Fruit fly (Drosophila melanogaster): Measurements from ENCODE around the gene CG9330.

The CG9330 gene

DNA sequence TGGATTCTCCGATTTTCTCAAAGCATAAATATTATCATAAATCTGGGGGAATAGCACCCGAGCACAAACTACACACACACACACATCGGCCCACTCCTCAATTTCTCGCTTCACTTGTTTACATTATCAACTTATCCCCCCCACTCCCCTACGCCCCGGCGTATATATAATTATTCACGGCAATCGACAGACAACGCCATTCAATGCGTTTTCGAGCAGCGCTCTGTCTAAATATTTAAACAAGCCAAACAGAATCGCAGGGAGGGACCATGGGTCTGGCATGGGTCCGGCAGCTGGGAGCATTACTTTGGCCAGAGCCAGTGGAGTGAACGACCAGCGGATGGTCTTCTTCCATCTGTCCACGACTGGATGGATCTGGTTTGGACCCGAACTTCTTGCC is 10.4 kb upstream of the CG9330 start (continued):
- peak; percentile 69 for TF ChIP-seq h (GFP tag; optimal IDR thresholded peaks at IDR 0.05)
- TF ChIP-seq ey (GFP tag; optimal IDR thresholded peaks at IDR 0.05) = peak; percentile 28
- peak; percentile 61 for TF ChIP-seq brk (GFP tag; optimal IDR thresholded peaks at IDR 0.05)

DNA sequence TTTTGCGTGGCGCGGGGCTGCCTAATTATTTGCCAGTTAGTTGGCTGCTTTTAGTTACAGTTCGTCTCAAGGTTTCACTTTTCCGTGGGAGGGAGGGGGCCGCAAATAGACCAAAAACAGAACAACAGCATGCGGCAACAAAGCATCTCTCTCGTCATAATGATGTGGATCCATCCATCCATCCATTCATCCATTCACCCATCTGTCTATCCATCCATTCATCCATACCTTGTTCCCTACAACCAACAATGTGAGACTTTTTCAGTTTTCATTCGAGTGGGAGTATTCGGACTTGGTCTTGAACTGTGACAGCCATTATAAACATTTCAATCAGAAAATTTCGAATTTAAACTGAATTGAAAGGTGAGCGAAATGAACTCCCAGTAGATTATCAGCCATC is 6.7 kb upstream of the CG9330 start:
- no peak for TF ChIP-seq Dfd (GFP tag; optimal IDR thresholded peaks at IDR 0.05)
- no peak for TF ChIP-seq Sp1 (GFP tag; optimal IDR thresholded peaks at IDR 0.05)
- TF ChIP-seq CG32264 (GFP tag; optimal IDR thresholded peaks at IDR 0.05) = no peak
- TF ChIP-seq Hr83 (GFP tag; optimal IDR thresholded peaks at IDR 0.05; ENCODE audit: poor library complexity, severe bottlenecking) = no peak
- no peak for TF ChIP-seq psq (GFP tag; optimal IDR thresholded peaks at IDR 0.05)
- no peak for TF ChIP-seq Rel (GFP tag; optimal IDR thresholded peaks at IDR 0.05)
- no peak for TF ChIP-seq Rel (tag; optimal IDR thresholded peaks at IDR 0.05)
- TF ChIP-seq HLH106 (tag; optimal IDR thresholded peaks at IDR 0.05) = no peak
- TF ChIP-seq Abd-B (GFP tag; optimal IDR thresholded peaks at IDR 0.05) = no peak
- TF ChIP-seq Hnf4 (GFP tag; optimal IDR thresholded peaks at IDR 0.05) = no peak

DNA sequence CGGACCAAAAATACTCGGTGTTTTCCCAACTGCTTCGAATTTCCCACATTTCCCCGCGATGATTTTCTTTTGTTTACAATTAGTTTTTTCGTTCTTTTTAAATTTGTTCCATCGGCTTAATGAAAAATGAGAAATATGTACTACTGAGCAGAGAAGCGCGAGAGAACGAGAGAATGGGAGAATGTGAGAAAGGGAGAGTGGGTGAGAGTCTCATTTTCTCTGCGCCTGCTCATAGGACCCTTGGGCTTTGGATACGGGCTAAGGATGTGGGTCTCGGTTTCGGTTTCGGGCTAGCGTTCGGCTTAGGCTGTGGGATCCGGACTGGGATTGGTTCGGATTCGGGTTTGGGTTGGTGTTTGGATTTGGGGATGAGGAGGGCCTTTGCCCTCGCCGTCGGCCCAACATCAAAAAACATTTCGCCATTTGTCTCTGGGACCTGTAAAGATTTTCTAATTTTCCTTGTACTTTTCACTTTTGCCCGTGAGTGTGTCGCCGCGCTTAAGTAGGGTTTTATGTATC is 5.3 kb upstream of the CG9330 start:
- no peak for TF ChIP-seq N (GFP tag; optimal IDR thresholded peaks at IDR 0.05)
- TF ChIP-seq jim (GFP tag; optimal IDR thresholded peaks at IDR 0.05) = no peak
- no peak for TF ChIP-seq foxo (GFP tag; optimal IDR thresholded peaks at IDR 0.05)
- no peak for TF ChIP-seq CG32264 (GFP tag; optimal IDR thresholded peaks at IDR 0.05)
- no peak for TF ChIP-seq Myc (optimal IDR thresholded peaks at IDR 0.05)
- no peak for TF ChIP-seq Sp1 (GFP tag; optimal IDR thresholded peaks at IDR 0.05)
- TF ChIP-seq dsf (GFP tag; optimal IDR thresholded peaks at IDR 0.05; ENCODE audit: borderline replicate concordance) = no peak
- no peak for TF ChIP-seq Rel (GFP tag; optimal IDR thresholded peaks at IDR 0.05)
- no peak for TF ChIP-seq Rel (tag; optimal IDR thresholded peaks at IDR 0.05)
- no peak for TF ChIP-seq sv (GFP tag; optimal IDR thresholded peaks at IDR 0.05)
- no peak for TF ChIP-seq usp (GFP tag; optimal IDR thresholded peaks at IDR 0.05)
- TF ChIP-seq brk (GFP tag; optimal IDR thresholded peaks at IDR 0.05) = no peak
- no peak for TF ChIP-seq Mio (GFP tag; optimal IDR thresholded peaks at IDR 0.05)
- TF ChIP-seq Abd-B (GFP tag; optimal IDR thresholded peaks at IDR 0.05) = no peak
- no peak for TF ChIP-seq sage (GFP tag; optimal IDR thresholded peaks at IDR 0.05)
- no peak for TF ChIP-seq dmrt93B (GFP tag; optimal IDR thresholded peaks at IDR 0.05)
- TF ChIP-seq rgr (GFP tag; optimal IDR thresholded peaks at IDR 0.05) = no peak
- TF ChIP-seq br (GFP tag; optimal IDR thresholded peaks at IDR 0.05) = no peak

DNA sequence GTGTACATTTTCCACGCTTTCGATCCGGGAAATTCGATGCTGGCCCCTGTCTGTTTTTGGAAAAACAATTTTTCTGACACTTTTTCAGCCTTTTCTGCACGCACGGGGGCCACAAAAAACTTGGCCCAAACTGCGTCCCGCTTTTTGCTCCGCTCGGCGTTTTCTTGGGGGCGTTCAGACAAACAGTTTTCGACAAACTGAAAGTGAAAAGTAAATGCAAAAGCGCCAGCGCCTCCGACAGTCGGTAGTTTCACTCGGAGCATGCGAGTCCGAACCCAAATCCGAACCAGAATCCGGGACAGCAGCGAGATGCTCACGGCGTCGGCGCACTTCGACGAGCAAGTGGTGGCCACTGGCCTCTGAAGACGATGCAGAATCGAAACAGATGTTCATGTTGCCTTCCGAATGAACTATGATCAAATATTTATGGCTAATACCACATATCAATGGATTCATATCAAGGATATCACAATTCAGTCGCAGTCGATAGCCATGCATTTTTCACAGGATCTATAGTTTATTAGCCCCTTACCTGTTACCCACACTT is 1.6 kb upstream of the CG9330 start, which contains the start of gene Shal:
Gene Shal, minus strand, starts transcription at position 200 of the 547 bp plus-strand sequence.
- TF ChIP-seq Hr83 (GFP tag; optimal IDR thresholded peaks at IDR 0.05; ENCODE audit: poor library complexity, severe bottlenecking) = no peak

DNA sequence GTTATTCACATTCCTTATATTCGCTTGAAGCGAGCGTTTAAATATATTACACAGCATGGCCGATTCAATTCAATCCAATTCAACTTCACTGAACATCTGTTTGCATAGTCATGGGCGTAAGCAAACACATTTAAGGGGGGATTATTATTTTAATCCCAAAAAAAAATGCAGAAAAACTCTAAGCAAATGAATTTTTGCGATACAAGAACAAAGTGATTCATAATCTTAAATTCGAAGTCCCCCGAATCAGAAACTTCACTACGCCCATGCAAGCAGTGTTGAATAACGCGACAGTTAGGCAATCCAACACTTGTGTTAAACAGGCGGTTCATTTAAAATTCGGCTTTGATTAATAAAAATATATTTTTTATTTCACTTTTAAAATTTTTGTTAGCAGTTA is 4.4 kb downstream of the CG9330 start, which contains the start of gene CG14100:
Gene CG14100, minus strand, starts transcription at position 103 of the 400 bp plus-strand sequence.
- no peak for TF ChIP-seq CrebA (GFP tag; optimal IDR thresholded peaks at IDR 0.05; ENCODE audit: borderline replicate concordance)
- peak; percentile 100 for TF ChIP-seq Hnf4 (GFP tag; optimal IDR thresholded peaks at IDR 0.05)
- peak; percentile 100 for TF ChIP-seq OdsH (GFP tag; optimal IDR thresholded peaks at IDR 0.05)
- no peak for TF ChIP-seq Hr78 (GFP tag; optimal IDR thresholded peaks at IDR 0.05)
- peak; percentile 100 for TF ChIP-seq GATAd (GFP tag; optimal IDR thresholded peaks at IDR 0.05)
- TF ChIP-seq sage (GFP tag; optimal IDR thresholded peaks at IDR 0.05) = peak; percentile 100
- TF ChIP-seq Dif (GFP tag; optimal IDR thresholded peaks at IDR 0.05; ENCODE audit: partially characterized antibody) = no peak
- peak; percentile 100 for TF ChIP-seq Hr83 (GFP tag; optimal IDR thresholded peaks at IDR 0.05; ENCODE audit: poor library complexity, severe bottlenecking)
- TF ChIP-seq h (GFP tag; optimal IDR thresholded peaks at IDR 0.05) = peak; percentile 100
- TF ChIP-seq rgr (GFP tag; optimal IDR thresholded peaks at IDR 0.05) = peak; percentile 100
- peak; percentile 100 for TF ChIP-seq foxo (GFP tag; optimal IDR thresholded peaks at IDR 0.05)
- TF ChIP-seq ey (GFP tag; optimal IDR thresholded peaks at IDR 0.05) = peak; percentile 100
- peak; percentile 99 for TF ChIP-seq brk (GFP tag; optimal IDR thresholded peaks at IDR 0.05)
- TF ChIP-seq woc (GFP tag; optimal IDR thresholded peaks at IDR 0.05) = peak; percentile 100
- peak; percentile 99 for TF ChIP-seq Rel (GFP tag; optimal IDR thresholded peaks at IDR 0.05)
- peak; percentile 98 for TF ChIP-seq Rel (tag; optimal IDR thresholded peaks at IDR 0.05)
- peak; percentile 100 for TF ChIP-seq psq (GFP tag; optimal IDR thresholded peaks at IDR 0.05)
- TF ChIP-seq pan (optimal IDR thresholded peaks at IDR 0.05) = no peak
- peak; percentile 99 for TF ChIP-seq dsf (GFP tag; optimal IDR thresholded peaks at IDR 0.05; ENCODE audit: borderline replicate concordance)
- TF ChIP-seq sv (GFP tag; optimal IDR thresholded peaks at IDR 0.05) = peak; percentile 100
- peak; percentile 100 for TF ChIP-seq jim (GFP tag; optimal IDR thresholded peaks at IDR 0.05)
- TF ChIP-seq dl (GFP tag; optimal IDR thresholded peaks at IDR 0.05; ENCODE audit: insufficient read depth in 1 of 2, partially characterized antibody in 2 of 2) = no peak
- no peak for TF ChIP-seq Abd-B (GFP tag; optimal IDR thresholded peaks at IDR 0.05)
- peak; percentile 100 for TF ChIP-seq HLH106 (tag; optimal IDR thresholded peaks at IDR 0.05)
- TF ChIP-seq N (GFP tag; optimal IDR thresholded peaks at IDR 0.05) = no peak
- TF ChIP-seq tai (GFP tag; optimal IDR thresholded peaks at IDR 0.05) = no peak
- no peak for TF ChIP-seq lola (GFP tag; optimal IDR thresholded peaks at IDR 0.05)
- peak; percentile 100 for TF ChIP-seq Sp1 (GFP tag; optimal IDR thresholded peaks at IDR 0.05)
- TF ChIP-seq Jra (GFP tag; optimal IDR thresholded peaks at IDR 0.05) = peak; percentile 100
- peak; percentile 100 for TF ChIP-seq br (GFP tag; optimal IDR thresholded peaks at IDR 0.05)
- peak; percentile 98 for TF ChIP-seq Mio (GFP tag; optimal IDR thresholded peaks at IDR 0.05)
- no peak for TF ChIP-seq usp (GFP tag; optimal IDR thresholded peaks at IDR 0.05)
- peak; percentile 100 for TF ChIP-seq CG9705 (GFP tag; optimal IDR thresholded peaks at IDR 0.05)
- TF ChIP-seq Dfd (GFP tag; optimal IDR thresholded peaks at IDR 0.05) = peak; percentile 99
- TF ChIP-seq fru (GFP tag; optimal IDR thresholded peaks at IDR 0.05) = peak; percentile 100

All from whole organism, wandering third instar larva.